Worm (Caenorhabditis elegans): Measurements from ENCODE around the gene ZC449.5.

ce11 chrX:5031742-5032141, 5.8 kb downstream of the ZC449.5 start:
- TF ChIP-seq him-1 (tag; optimal IDR thresholded peaks at IDR 0.05) (no peak), W03F9.2 (tag; optimal IDR thresholded peaks at IDR 0.05) (no peak), dao-5 (tag; optimal IDR thresholded peaks at IDR 0.05) (no peak)

Measured in whole organism, L4/young adult.